Worm (Caenorhabditis elegans): ENCODE data around the gene Y13C8A.1.
A peak's percentile ranks its signal among the peaks of the same experiment; 100 is the strongest.

Gene Y13C8A.1

ce11 chrX:16930663-16931097 lies 47.2 kb downstream of the Y13C8A.1 start (continued):
- TF ChIP-seq mxl-3 (GFP tag; optimal IDR thresholded peaks at IDR 0.05) (peak; percentile 67), Y105C5A.15 (GFP tag; IDR thresholded peaks at IDR 0.05) (no peak), spr-1 (tag; optimal IDR thresholded peaks at IDR 0.05) (no peak), zfp-2 (tag; optimal IDR thresholded peaks at IDR 0.05) (no peak), F49E8.2 (tag; optimal IDR thresholded peaks at IDR 0.05; ENCODE audit: borderline replicate concordance) (no peak), ceh-62 (tag; optimal IDR thresholded peaks at IDR 0.05) (peak; percentile 19), Y75B8A.6 (GFP tag; IDR thresholded peaks at IDR 0.05) (no peak; the same call in 1 of the 2 replicates), snpc-1.2 (GFP tag; IDR thresholded peaks at IDR 0.05) (peak; percentile 85), skn-1 (tag; optimal IDR thresholded peaks at IDR 0.05) (no peak), zag-1 (tag; optimal IDR thresholded peaks at IDR 0.05) (no peak), duxl-1 (tag; optimal IDR thresholded peaks at IDR 0.05; ENCODE audit: poor library complexity) (peak; percentile 59), ama-1 (optimal IDR thresholded peaks at IDR 0.05) (peak; percentile 99), ces-1 (GFP tag; optimal IDR thresholded peaks at IDR 0.05) (no peak), ceh-32 (tag; optimal IDR thresholded peaks at IDR 0.05; ENCODE audit: poor library complexity) (no peak), jun-1 (tag; optimal IDR thresholded peaks at IDR 0.05) (no peak), unc-62 (GFP tag; optimal IDR thresholded peaks at IDR 0.05 in 1 of 2) (peak in 1 of 2 experiments; percentile 95), unc-62 (tag; optimal IDR thresholded peaks at IDR 0.05) (no peak), nhr-237 (tag; optimal IDR thresholded peaks at IDR 0.05) (no peak), lin-1 (GFP tag; IDR thresholded peaks at IDR 0.05) (peak; percentile 86), daf-8 (GFP tag; IDR thresholded peaks at IDR 0.05) (no peak), aly-2 (tag; optimal IDR thresholded peaks at IDR 0.05) (no peak), php-3 (GFP tag; IDR thresholded peaks at IDR 0.05) (peak; percentile 76), lin-29 (GFP tag; IDR thresholded peaks at IDR 0.05) (peak; percentile 44), F37D6.2 (tag; optimal IDR thresholded peaks at IDR 0.05) (no peak), mep-1 (tag; optimal IDR thresholded peaks at IDR 0.05) (peak; percentile 78), dmd-8 (GFP tag; IDR thresholded peaks at IDR 0.05) (no peak), lsy-2 (tag; optimal IDR thresholded peaks at IDR 0.05) (peak; percentile 66 to 83)

ce11 chrX:16931255-16932023 lies 47.9 kb downstream of the Y13C8A.1 start:
- no peak for TF ChIP-seq jun-1 (tag; optimal IDR thresholded peaks at IDR 0.05)
- TF ChIP-seq zfp-2 (tag; optimal IDR thresholded peaks at IDR 0.05) = no peak
- TF ChIP-seq egl-43 (GFP tag; IDR thresholded peaks at IDR 0.05) = peak; percentile 64; the same call in 1 of the 2 replicates
- TF ChIP-seq lin-38 (GFP tag; IDR thresholded peaks at IDR 0.05) = peak; percentile 52
- TF ChIP-seq skn-1 (tag; optimal IDR thresholded peaks at IDR 0.05) = no peak
- TF ChIP-seq ctbp-1 (GFP tag; IDR thresholded peaks at IDR 0.05) = peak; percentile 75
- peak in 1 of 2 experiments; percentile 98 for TF ChIP-seq unc-62 (GFP tag; optimal IDR thresholded peaks at IDR 0.05 in 1 of 2)
- no peak for TF ChIP-seq unc-62 (tag; optimal IDR thresholded peaks at IDR 0.05)
- TF ChIP-seq set-16 (GFP tag; IDR thresholded peaks at IDR 0.05) = no peak
- peak; percentile 68 for TF ChIP-seq mep-1 (tag; optimal IDR thresholded peaks at IDR 0.05)
- peak; percentile 22 for TF ChIP-seq madf-9 (GFP tag; conservative IDR thresholded peaks at IDR 0.05)
- TF ChIP-seq zip-2 (tag; optimal IDR thresholded peaks at IDR 0.05) = no peak
- peak; percentile 84 for TF ChIP-seq T26A8.4 (GFP tag; IDR thresholded peaks at IDR 0.05)
- 0 out of 2 replicates have a peak, but pooled peaks have one; percentile 72 for TF ChIP-seq tag-97 (GFP tag; IDR thresholded peaks at IDR 0.05)
- peak; percentile 80 for TF ChIP-seq dve-1 (tag; optimal IDR thresholded peaks at IDR 0.05; ENCODE audit: insufficient read depth)
- TF ChIP-seq lin-1 (GFP tag; IDR thresholded peaks at IDR 0.05) = peak; percentile 64
- TF ChIP-seq nhr-10 (tag; optimal IDR thresholded peaks at IDR 0.05) = no peak
- no peak for TF ChIP-seq lir-3 (tag; optimal IDR thresholded peaks at IDR 0.05)
- no peak for TF ChIP-seq R02D3.7 (tag; optimal IDR thresholded peaks at IDR 0.05)
- TF ChIP-seq mxl-3 (GFP tag; optimal IDR thresholded peaks at IDR 0.05) = no peak
- TF ChIP-seq ztf-11 (tag; optimal IDR thresholded peaks at IDR 0.05) = no peak
- no peak; the same call in 1 of the 2 replicates for TF ChIP-seq saeg-2 (GFP tag; IDR thresholded peaks at IDR 0.05)
- no peak for TF ChIP-seq lin-39 (tag; optimal IDR thresholded peaks at IDR 0.05)
- TF ChIP-seq nhr-77 (tag; optimal IDR thresholded peaks at IDR 0.05) = peak; percentile 63
- TF ChIP-seq cey-2 (tag; optimal IDR thresholded peaks at IDR 0.05; ENCODE audit: borderline replicate concordance, insufficient read depth) = no peak
- TF ChIP-seq ZK546.5 (tag; optimal IDR thresholded peaks at IDR 0.05) = no peak
- peak in 1 of 2 experiments; percentile 78 for TF ChIP-seq hif-1 (tag; optimal IDR thresholded peaks at IDR 0.05)
- no peak for TF ChIP-seq nhr-76 (tag; optimal IDR thresholded peaks at IDR 0.05)
- peak; percentile 2; the same call in 1 of the 2 replicates for TF ChIP-seq ZK337.2 (GFP tag; IDR thresholded peaks at IDR 0.05)
- peak; percentile 93 to 96 for TF ChIP-seq madf-5 (GFP tag; IDR thresholded peaks at IDR 0.05)
